Fruit fly (Drosophila melanogaster) whole organism, wandering third instar larva: ENCODE data around the gene CG5902.

ENCODE experiments used
- Abd-B ChIP-seq: fragments of >200 bp; optimal IDR thresholded peaks from 2 replicates; lab custom pipeline; 2017; ENCODE audit warnings: missing biosample characterization, missing genetic modification characterization
- Dfd ChIP-seq: fragments of >200 bp; optimal IDR thresholded peaks from 2 replicates; lab custom pipeline; 2017; ENCODE audit warnings: missing biosample characterization, missing genetic modification characterization
- Dif ChIP-seq: fragments of 200-275, 200-300 bp; sonication (Bioruptor generic); optimal IDR thresholded peaks from 2 replicates; lab custom pipeline; 2018; ENCODE audit warnings: missing biosample characterization, missing genetic modification characterization; ENCODE audit not compliant: partially characterized antibody
- GATAd ChIP-seq: sonication (Bioruptor generic); optimal IDR thresholded peaks from 2 replicates; lab custom pipeline; 2016; ENCODE audit warnings: missing biosample characterization, missing genetic modification characterization
- Hnf4 ChIP-seq: fragments of 200-800 bp; sonication (Bioruptor generic); optimal IDR thresholded peaks from 2 replicates; lab custom pipeline; 2016; ENCODE audit warnings: missing biosample characterization, mild to moderate bottlenecking, missing genetic modification characterization
- Hr78 ChIP-seq: fragments of >200 bp; optimal IDR thresholded peaks from 2 replicates; lab custom pipeline; 2017; ENCODE audit warnings: missing biosample characterization, missing genetic modification characterization
- Myc ChIP-seq: fragments of >200 bp; optimal IDR thresholded peaks from 2 replicates; lab custom pipeline; 2017
- N ChIP-seq: fragments of >200 bp; optimal IDR thresholded peaks from 2 replicates; lab custom pipeline; 2018; ENCODE audit warnings: missing biosample characterization, missing external identifiers, missing genetic modification characterization
- OdsH ChIP-seq: fragments of 200-800 bp; sonication (Bioruptor generic); optimal IDR thresholded peaks from 2 replicates; lab custom pipeline; 2016; ENCODE audit warnings: missing biosample characterization, mild to moderate bottlenecking, missing genetic modification characterization
- foxo ChIP-seq, 2 experiments: fragments of 200-800 bp; sonication (Bioruptor generic); optimal IDR thresholded peaks; 2 replicates in 1 of 2; 3 replicates in 1 of 2; lab custom pipeline; 2016 to 2017; ENCODE audit warnings: missing biosample characterization in 2 of 2, missing genetic modification characterization in 2 of 2
- h ChIP-seq: fragments of 200-800 bp; sonication (Bioruptor generic); optimal IDR thresholded peaks from 3 replicates; lab custom pipeline; 2016; ENCODE audit warnings: missing biosample characterization, mild to moderate bottlenecking, missing genetic modification characterization
- pan ChIP-seq: fragments of >200 bp; optimal IDR thresholded peaks from 2 replicates; lab custom pipeline; 2017
- psq ChIP-seq: fragments of 200-800 bp; sonication (Bioruptor generic); optimal IDR thresholded peaks from 3 replicates; lab custom pipeline; 2017; ENCODE audit warnings: missing biosample characterization, mild to moderate bottlenecking, missing genetic modification characterization, moderate library complexity
- usp ChIP-seq: fragments of >200 bp; optimal IDR thresholded peaks from 2 replicates; lab custom pipeline; 2017; ENCODE audit warnings: missing biosample characterization, missing genetic modification characterization

DNA sequence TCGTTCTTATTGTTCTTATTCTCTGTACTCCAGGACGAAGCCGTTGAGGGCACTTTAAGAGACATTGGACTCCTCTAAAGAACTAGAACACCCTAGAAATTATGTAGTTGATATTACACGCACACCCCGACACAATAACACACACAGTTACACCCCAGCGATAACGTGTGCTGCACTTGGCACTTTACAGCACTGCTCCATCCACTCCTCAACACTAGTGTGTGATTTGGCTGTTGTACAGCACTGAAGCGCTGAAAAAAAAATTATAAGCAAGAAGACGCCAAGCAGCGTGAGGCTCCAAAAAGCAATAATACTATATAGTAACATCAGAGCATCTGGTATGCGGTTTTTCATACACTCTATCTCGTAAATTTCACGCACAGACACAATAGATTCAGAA lies 25.6 kb upstream of the CG5902 start:
- no peak for TF ChIP-seq Hr78 (GFP tag; lab: Kevin White, UChicago)
- no peak for TF ChIP-seq pan (lab: Kevin White, UChicago)
- no peak for TF ChIP-seq OdsH
- no peak for TF ChIP-seq Myc
- TF ChIP-seq h: no peak
- no peak for TF ChIP-seq N (GFP tag; lab: Kevin White, UChicago)
- TF ChIP-seq GATAd: no peak
- TF ChIP-seq foxo (GFP tag; optimal IDR thresholded peaks at IDR 0.05; lab: Kevin White, UChicago): no peak
- TF ChIP-seq Dif (GFP tag; lab: Kevin White, UChicago): no peak
- TF ChIP-seq psq: no peak
- TF ChIP-seq usp: no peak
- no peak for TF ChIP-seq Hnf4
- TF ChIP-seq Dfd (GFP tag; lab: Kevin White, UChicago): no peak
- no peak for TF ChIP-seq Abd-B (GFP tag; lab: Kevin White, UChicago)
